Fruit fly (Drosophila melanogaster): Measurements from ENCODE around the gene eIF4E1.

DNA sequence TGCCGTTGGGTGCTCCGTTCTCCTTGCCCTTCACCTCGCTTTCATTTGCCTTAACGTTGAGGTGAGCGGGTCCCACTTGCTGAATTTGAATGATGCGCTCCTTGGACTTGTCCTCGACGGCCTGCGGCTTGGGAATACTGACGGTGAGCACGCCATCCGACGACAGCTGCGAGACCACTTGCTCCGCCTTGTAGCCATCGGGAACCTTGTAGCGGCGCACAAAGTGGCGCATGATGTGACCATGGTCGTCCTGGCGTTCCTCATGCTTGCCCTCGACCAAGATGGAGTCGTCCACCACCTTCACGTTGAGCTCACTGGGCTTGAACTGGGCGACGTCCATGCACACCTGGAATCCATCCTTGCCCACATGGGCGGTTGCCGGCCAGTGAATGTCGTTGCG, 25.7 kb downstream of the eIF4E1 start:
- TF ChIP-seq CG14441 (GFP tag; IDR thresholded peaks at IDR 0.05), result no peak
- TF ChIP-seq Dp (GFP tag; optimal IDR thresholded peaks at IDR 0.05), result no peak
- TF ChIP-seq inv (GFP tag; IDR thresholded peaks at IDR 0.05; ENCODE audit: partially characterized antibody), result no peak
- TF ChIP-seq Gsc (GFP tag; IDR thresholded peaks at IDR 0.05), result no peak
- no peak for TF ChIP-seq CG13287 (GFP tag; IDR thresholded peaks at IDR 0.05; ENCODE audit: partially characterized antibody)
- TF ChIP-seq Stat92E (GFP tag; optimal IDR thresholded peaks at IDR 0.05), result no peak
